Fruit fly (Drosophila melanogaster): ENCODE results near the gene Nuak.

Gene Nuak

dm6 chr3R:10261800-10262199 lies 2.3 kb upstream of the Nuak start, which contains the start of the genes Sirt6 and pont (continued):
- TF ChIP-seq toy (GFP tag; IDR thresholded peaks at IDR 0.05) (no peak), croc (GFP tag; conservative IDR thresholded peaks at IDR 0.05) (peak; percentile 96), ato (GFP tag; IDR thresholded peaks at IDR 0.05; ENCODE audit: partially characterized antibody) (no peak), CG10366 (GFP tag; IDR thresholded peaks at IDR 0.05) (no peak), CG1529 (GFP tag; optimal IDR thresholded peaks at IDR 0.05) (peak; percentile 76), zf30C (GFP tag; optimal IDR thresholded peaks at IDR 0.05) (peak; percentile 77), CG13624 (GFP tag; optimal IDR thresholded peaks at IDR 0.05) (peak; percentile 66), fu2 (GFP tag; optimal IDR thresholded peaks at IDR 0.05) (no peak), B-H2 (GFP tag; optimal IDR thresholded peaks at IDR 0.05) (peak; percentile 75), lab (GFP tag; optimal IDR thresholded peaks at IDR 0.05) (peak; percentile 94), mld (GFP tag; IDR thresholded peaks at IDR 0.05; ENCODE audit: partially characterized antibody) (no peak), CG15696 (tag; optimal IDR thresholded peaks at IDR 0.05) (peak; percentile 94), repo (GFP tag; optimal IDR thresholded peaks at IDR 0.05) (no peak), Abd-B (GFP tag; optimal IDR thresholded peaks at IDR 0.05) (peak; percentile 99), eyg (GFP tag; optimal IDR thresholded peaks at IDR 0.05) (peak; percentile 15), Ada2b (GFP tag; IDR thresholded peaks at IDR 0.05) (no peak), corto (GFP tag; optimal IDR thresholded peaks at IDR 0.05) (peak; percentile 29), CG15514 (GFP tag; optimal IDR thresholded peaks at IDR 0.05) (peak; percentile 83), eve (GFP tag; optimal IDR thresholded peaks at IDR 0.05) (no peak), CG10979 (tag; optimal IDR thresholded peaks at IDR 0.05) (peak; percentile 97), TFAM (GFP tag; optimal IDR thresholded peaks at IDR 0.05) (peak; percentile 44), nerfin-2 (GFP tag; IDR thresholded peaks at IDR 0.05; ENCODE audit: partially characterized antibody) (no peak), knrl (GFP tag; IDR thresholded peaks at IDR 0.05; ENCODE audit: partially characterized antibody) (no peak), al (GFP tag; IDR thresholded peaks at IDR 0.05) (no peak), Sry-δ (GFP tag; optimal IDR thresholded peaks at IDR 0.05) (peak; percentile 11), CG3726 (GFP tag; IDR thresholded peaks at IDR 0.05) (no peak), CG4282 (GFP tag; optimal IDR thresholded peaks at IDR 0.05) (no peak), da (GFP tag; optimal IDR thresholded peaks at IDR 0.05) (no peak), CG17912 (GFP tag; optimal IDR thresholded peaks at IDR 0.05) (peak; percentile 25), sima (GFP tag; optimal IDR thresholded peaks at IDR 0.05) (no peak), Med (GFP tag) (peak; percentile 91), CG3281 (GFP tag; optimal IDR thresholded peaks at IDR 0.05) (peak; percentile 89), cg (GFP tag; optimal IDR thresholded peaks at IDR 0.05) (no peak), slou (GFP tag; optimal IDR thresholded peaks at IDR 0.05) (peak; percentile 87), ems (GFP tag; optimal IDR thresholded peaks at IDR 0.05) (peak; percentile 50), CG10209 (GFP tag; optimal IDR thresholded peaks at IDR 0.05) (peak; percentile 97), Oli (tag; optimal IDR thresholded peaks at IDR 0.05) (peak; percentile 96), D (optimal IDR thresholded peaks at IDR 0.05) (no peak), D (GFP tag; optimal IDR thresholded peaks at IDR 0.05) (peak; percentile 91), dpn (GFP tag; optimal IDR thresholded peaks at IDR 0.05) (peak; percentile 55 to 95), CG9797 (GFP tag; optimal IDR thresholded peaks at IDR 0.05) (peak; percentile 78), Opbp (GFP tag; IDR thresholded peaks at IDR 0.05; ENCODE audit: partially characterized antibody) (no peak), CG4854 (GFP tag; optimal IDR thresholded peaks at IDR 0.05) (peak; percentile 8), CG16863 (GFP tag; optimal IDR thresholded peaks at IDR 0.05) (peak; percentile 8), bab2 (GFP tag; optimal IDR thresholded peaks at IDR 0.05) (peak; percentile 79), emc (GFP tag; optimal IDR thresholded peaks at IDR 0.05) (no peak)

Data from whole organism, embryonic.